Worm (Caenorhabditis elegans) whole organism, midembryonic: ENCODE data around the gene F53A9.6.

Experiments used
- T22C8.4 ChIP-seq: fragments of 200-800 bp; sonication (Bioruptor generic); IDR thresholded peaks from 2 replicates; pipeline ENCODE4 v1.3.6; 2022; ENCODE audit warnings: missing genetic modification characterization, missing compliant biosample characterization
- cog-1 ChIP-seq: sonication (generic microtip); optimal IDR thresholded peaks from 2 replicates; lab custom pipeline; 2016; ENCODE audit warnings: missing genetic modification characterization, missing compliant biosample characterization
- flt-1 ChIP-seq: fragments of 200-800 bp; sonication (Bioruptor generic); IDR thresholded peaks from 2 replicates; pipeline ENCODE4 v1.3.6; 2022; ENCODE audit warnings: missing genetic modification characterization, missing compliant biosample characterization
- klf-2 ChIP-seq: fragments of 200-800 bp; sonication (Bioruptor generic); conservative IDR thresholded peaks from 2 replicates; pipeline ENCODE4 v1.3.6; 2022; ENCODE audit warnings: missing genetic modification reagents, missing genetic modification characterization, missing compliant biosample characterization
- med-1 ChIP-seq: sonication (generic microtip); optimal IDR thresholded peaks from 2 replicates; lab custom pipeline; 2017; ENCODE audit warnings: missing genetic modification characterization, mild to moderate bottlenecking, missing compliant biosample characterization, antibody characterized with exemption, missing genetic modification reagents; ENCODE audit not compliant: insufficient read depth
- ref-1 ChIP-seq: fragments of 200-800 bp; sonication (Bioruptor generic); conservative IDR thresholded peaks from 2 replicates; pipeline ENCODE4 v1.3.6; 2022; ENCODE audit warnings: missing genetic modification reagents, missing genetic modification characterization, missing compliant biosample characterization
- tab-1 ChIP-seq: fragments of 200-800 bp; sonication (Bioruptor generic); IDR thresholded peaks from 2 replicates; pipeline ENCODE4 v1.3.6; 2022; ENCODE audit warnings: missing genetic modification characterization, missing compliant biosample characterization
- ztf-23 ChIP-seq: fragments of 200-800 bp; sonication (Bioruptor generic); IDR thresholded peaks from 2 replicates; pipeline ENCODE4 v1.3.6; 2022; ENCODE audit warnings: missing genetic modification reagents, missing genetic modification characterization, missing compliant biosample characterization
- ztf-29 ChIP-seq: fragments of 200-800 bp; sonication (Bioruptor generic); IDR thresholded peaks from 2 replicates; pipeline ENCODE4 v1.3.6; 2022; ENCODE audit warnings: missing genetic modification reagents, missing genetic modification characterization, missing compliant biosample characterization

Gene F53A9.6

DNA sequence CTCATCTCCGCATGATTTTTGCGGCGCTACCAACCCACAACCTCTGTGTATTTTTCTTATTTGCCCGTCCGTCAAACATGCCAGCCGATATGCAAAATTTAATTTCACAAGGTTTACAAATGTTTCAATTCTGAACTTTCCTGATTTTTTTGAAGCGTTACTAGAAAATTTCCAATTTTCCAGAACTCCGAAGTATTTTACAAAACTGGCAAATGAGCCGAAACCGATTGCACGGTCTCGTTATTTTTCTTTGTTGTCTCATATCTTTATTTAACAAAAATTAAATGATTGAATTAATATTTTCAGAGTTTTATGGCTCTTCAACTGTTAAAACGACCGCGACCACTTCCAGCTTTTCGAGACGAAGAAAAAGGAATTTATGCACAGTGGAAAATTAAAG, 5.6 kb downstream of the F53A9.6 start, which contains the start of gene F53A9.3:
F53A9.3 (plus strand) TSS at position 301 of the 400 bp plus-strand sequence.
- no peak for TF ChIP-seq med-1 (GFP tag; lab: Kevin White, UChicago)
- no peak for TF ChIP-seq flt-1 (GFP tag; lab: Robert Waterston, UW)
- TF ChIP-seq cog-1 (tag; lab: Kevin White, UChicago): no peak
- TF ChIP-seq T22C8.4: no peak
- no peak for TF ChIP-seq ztf-29 (GFP tag; lab: Robert Waterston, UW)
- TF ChIP-seq tab-1 (GFP tag; lab: Robert Waterston, UW): no peak
- TF ChIP-seq ref-1: no peak
- TF ChIP-seq ztf-23 (GFP tag; lab: Robert Waterston, UW): no peak
- TF ChIP-seq klf-2 (GFP tag; lab: Robert Waterston, UW): no peak

DNA sequence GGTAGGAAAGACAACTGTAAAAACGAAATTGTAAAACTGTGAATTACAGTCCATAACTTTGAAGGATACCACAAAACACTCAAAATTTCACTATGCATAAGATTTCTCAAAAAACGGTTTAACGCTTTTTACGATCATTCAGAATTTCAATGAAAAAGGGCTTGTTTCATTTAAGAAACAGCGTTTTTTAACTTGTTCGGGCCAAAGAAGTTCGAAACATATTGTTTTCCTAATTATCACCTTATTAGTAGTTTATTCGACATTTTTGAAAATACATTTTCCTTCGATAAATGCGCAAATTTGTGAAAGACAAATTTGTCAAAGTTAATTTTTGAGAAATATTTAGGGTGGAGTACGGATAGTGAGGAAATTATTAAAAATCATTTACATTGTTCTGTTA, 8.8 kb downstream of the F53A9.6 start:
- TF ChIP-seq klf-2 (GFP tag; lab: Robert Waterston, UW) (no peak), ztf-29 (GFP tag; lab: Robert Waterston, UW) (no peak), tab-1 (GFP tag; lab: Robert Waterston, UW) (no peak), flt-1 (GFP tag; lab: Robert Waterston, UW) (no peak), med-1 (GFP tag; lab: Kevin White, UChicago) (no peak), T22C8.4 (no peak), ztf-23 (GFP tag; lab: Robert Waterston, UW) (no peak), cog-1 (tag; lab: Kevin White, UChicago) (no peak), ref-1 (no peak)

DNA sequence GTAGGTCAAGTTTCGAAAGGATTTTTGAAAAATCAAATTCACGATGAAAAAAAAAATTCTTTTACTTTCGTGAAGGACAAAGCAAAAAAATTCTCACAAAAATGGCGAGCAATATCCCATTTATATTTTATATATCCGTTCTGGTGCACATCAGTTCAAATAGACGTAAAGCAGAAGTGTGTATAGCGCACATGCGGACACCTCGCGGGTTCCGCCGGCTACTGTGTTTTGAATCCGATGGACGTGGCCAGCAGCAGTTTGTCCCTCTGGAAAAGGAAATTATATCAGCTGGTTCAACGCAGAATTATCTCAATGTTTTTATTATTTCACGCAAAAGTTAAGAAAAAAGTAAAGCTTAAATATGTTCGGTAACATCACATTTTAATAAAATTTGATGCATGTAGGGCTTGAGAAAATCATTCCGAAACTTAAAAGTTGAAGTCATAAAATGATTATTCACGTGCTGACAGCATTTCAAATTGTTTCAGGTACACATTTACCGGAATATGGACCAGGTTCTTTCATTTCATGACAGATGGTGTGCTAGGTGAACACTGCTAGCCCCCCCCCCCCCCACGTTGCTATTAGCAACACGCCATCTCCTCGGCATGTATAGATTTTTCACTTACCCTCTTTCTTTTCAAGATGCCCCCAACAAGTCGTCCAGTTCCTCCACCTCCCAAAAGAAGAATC, 9.8 kb downstream of the F53A9.6 start, which contains the start of gene jbts-14:
jbts-14 (plus strand) TSS at position 643 of the 693 bp plus-strand sequence.
- TF ChIP-seq tab-1 (GFP tag; lab: Robert Waterston, UW) (no peak), klf-2 (GFP tag; lab: Robert Waterston, UW) (no peak), cog-1 (tag; lab: Kevin White, UChicago) (no peak)

DNA sequence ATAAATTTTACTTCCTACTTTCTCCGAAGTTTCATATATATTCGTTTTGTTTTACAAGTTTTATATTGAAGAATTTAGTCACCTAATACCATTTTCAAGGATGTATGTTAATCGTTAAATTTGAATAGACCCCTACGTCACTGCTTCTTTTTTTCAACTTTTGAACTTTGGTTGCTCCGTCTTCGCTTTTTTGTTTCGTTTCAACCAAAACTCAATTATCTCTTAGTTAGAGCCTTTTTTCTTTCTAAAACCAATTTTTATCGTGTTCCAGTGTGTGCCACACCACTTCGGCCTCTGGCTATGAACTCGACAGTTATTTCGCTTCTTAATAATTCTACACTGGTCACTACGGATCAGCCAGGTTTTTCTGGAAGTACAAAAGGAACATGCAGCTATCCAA, 16.1 kb downstream of the F53A9.6 start, which contains the start of gene frpr-8:
frpr-8 (plus strand) TSS at position 301 of the 400 bp plus-strand sequence.
- TF ChIP-seq tab-1 (GFP tag; lab: Robert Waterston, UW) (no peak), ztf-23 (GFP tag; lab: Robert Waterston, UW) (no peak)

DNA sequence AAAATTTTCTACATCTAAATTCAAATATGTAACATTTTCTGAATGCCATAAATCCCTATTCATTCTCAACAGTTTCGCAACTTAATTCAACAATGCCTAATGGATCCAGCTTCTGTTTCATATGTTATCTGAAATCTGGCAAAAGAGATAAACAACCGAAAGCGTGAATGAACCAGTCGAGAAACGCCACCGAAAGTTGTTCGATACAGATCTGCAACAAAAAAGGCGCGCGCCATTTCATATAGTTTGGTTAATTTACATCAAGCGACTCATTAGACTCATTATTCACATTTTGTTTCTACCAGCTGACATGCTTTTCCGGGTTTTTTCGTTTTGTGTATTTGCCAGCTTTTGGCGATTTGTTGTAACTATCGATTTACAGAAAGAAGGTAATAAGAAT, 32.0 kb downstream of the F53A9.6 start, which contains the start of gene K09E2.1:
K09E2.1 (plus strand) TSS at position 301 of the 400 bp plus-strand sequence.
- TF ChIP-seq med-1 (GFP tag; lab: Kevin White, UChicago) (no peak), ref-1 (no peak), ztf-29 (GFP tag; lab: Robert Waterston, UW) (no peak), tab-1 (GFP tag; lab: Robert Waterston, UW) (no peak), flt-1 (GFP tag; lab: Robert Waterston, UW) (no peak), ztf-23 (GFP tag; lab: Robert Waterston, UW) (no peak), cog-1 (tag; lab: Kevin White, UChicago) (no peak), klf-2 (GFP tag; lab: Robert Waterston, UW) (no peak), T22C8.4 (no peak)

DNA sequence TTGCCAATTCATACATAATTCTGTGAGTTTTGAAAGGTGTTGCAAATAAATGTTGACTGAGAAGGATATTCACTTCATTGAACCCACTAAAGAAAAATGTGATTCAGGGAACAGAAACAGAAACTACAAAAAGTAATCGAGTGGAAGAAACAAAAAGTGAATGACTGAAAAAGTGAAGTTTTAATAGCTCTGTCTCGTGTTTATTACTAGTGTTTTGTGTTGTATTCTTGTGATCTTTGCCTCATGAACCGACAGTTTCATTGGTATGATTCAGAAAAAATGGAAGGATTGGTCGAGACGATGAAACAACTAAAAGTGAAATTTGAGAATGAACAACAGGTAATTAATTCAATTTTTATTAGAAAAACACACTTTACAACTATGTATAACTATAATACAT, 35.7 kb downstream of the F53A9.6 start:
- no peak for TF ChIP-seq ref-1
- no peak for TF ChIP-seq T22C8.4
- TF ChIP-seq med-1 (GFP tag; lab: Kevin White, UChicago): no peak
- no peak for TF ChIP-seq cog-1 (tag; lab: Kevin White, UChicago)
- no peak for TF ChIP-seq flt-1 (GFP tag; lab: Robert Waterston, UW)
- no peak for TF ChIP-seq ztf-29 (GFP tag; lab: Robert Waterston, UW)
- TF ChIP-seq ztf-23 (GFP tag; lab: Robert Waterston, UW): no peak
- TF ChIP-seq tab-1 (GFP tag; lab: Robert Waterston, UW): no peak
- no peak for TF ChIP-seq klf-2 (GFP tag; lab: Robert Waterston, UW)

ce11 chrX:8677320-8677719, 36.3 kb downstream of the F53A9.6 start:
- TF ChIP-seq med-1 (GFP tag; lab: Kevin White, UChicago): no peak
- no peak for TF ChIP-seq cog-1 (tag; lab: Kevin White, UChicago)
- TF ChIP-seq tab-1 (GFP tag; lab: Robert Waterston, UW): no peak
- no peak for TF ChIP-seq klf-2 (GFP tag; lab: Robert Waterston, UW)
- no peak for TF ChIP-seq ztf-23 (GFP tag; lab: Robert Waterston, UW)
- no peak for TF ChIP-seq flt-1 (GFP tag; lab: Robert Waterston, UW)
- no peak for TF ChIP-seq ref-1
- no peak for TF ChIP-seq T22C8.4
- TF ChIP-seq ztf-29 (GFP tag; lab: Robert Waterston, UW): no peak

DNA sequence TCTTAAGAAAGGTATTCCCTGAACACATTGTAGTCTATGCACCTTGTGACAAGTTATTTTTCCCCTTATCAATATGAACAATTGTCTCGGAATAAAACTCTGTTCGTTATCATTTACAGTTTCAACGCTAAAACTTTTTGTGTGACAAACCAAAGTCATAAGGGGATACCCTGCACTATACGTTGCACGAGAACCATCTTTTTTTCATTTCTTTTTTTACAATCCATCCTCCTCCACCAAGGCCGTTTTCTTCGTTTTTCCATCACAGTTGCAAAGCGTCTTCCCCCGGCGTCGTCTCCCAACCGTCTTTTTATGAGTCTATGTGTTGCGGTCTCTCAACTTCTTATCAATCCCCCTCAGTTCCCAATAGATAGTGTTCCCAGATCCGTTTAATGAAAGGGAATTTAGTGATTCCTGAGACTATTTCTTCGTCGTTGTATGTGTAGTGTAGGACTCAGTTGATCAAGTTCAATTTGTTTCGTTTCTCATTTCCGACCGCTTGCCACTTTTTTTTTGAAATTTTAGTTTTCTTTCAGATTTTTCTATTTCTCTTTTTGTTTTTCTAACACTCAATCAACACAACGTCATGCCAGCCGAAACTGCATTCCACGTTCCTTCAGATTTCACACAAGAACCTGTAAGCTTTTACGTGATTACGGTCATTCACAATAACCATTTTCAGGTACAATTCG, 37.4 kb downstream of the F53A9.6 start:
- TF ChIP-seq flt-1 (GFP tag; lab: Robert Waterston, UW) (no peak), ztf-23 (GFP tag; lab: Robert Waterston, UW) (no peak), cog-1 (tag; lab: Kevin White, UChicago) (no peak), T22C8.4 (no peak), ztf-29 (GFP tag; lab: Robert Waterston, UW) (no peak), ref-1 (no peak), med-1 (GFP tag; lab: Kevin White, UChicago) (no peak), klf-2 (GFP tag; lab: Robert Waterston, UW) (no peak), tab-1 (GFP tag; lab: Robert Waterston, UW) (no peak)

DNA sequence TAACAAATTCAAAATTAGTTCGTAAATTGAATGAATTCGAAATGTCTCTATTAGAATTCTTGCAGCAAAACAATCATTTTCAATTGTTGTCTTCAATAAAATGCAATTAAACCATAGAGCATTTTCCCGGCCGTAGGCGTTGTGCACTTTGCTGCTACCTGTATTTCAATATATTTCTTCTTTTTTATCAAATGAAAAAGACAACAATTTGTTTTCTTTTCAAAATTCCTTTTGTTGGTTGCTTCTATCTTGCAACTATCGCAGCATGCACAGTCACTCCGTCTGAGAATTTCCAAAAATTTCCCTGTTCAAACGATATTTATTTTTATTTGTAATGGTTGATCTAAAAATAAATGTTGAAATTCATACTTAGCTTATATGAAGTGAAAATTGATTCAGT, 38.5 kb downstream of the F53A9.6 start:
- TF ChIP-seq flt-1 (GFP tag; lab: Robert Waterston, UW) (no peak), tab-1 (GFP tag; lab: Robert Waterston, UW) (no peak), klf-2 (GFP tag; lab: Robert Waterston, UW) (no peak), ztf-29 (GFP tag; lab: Robert Waterston, UW) (no peak), ztf-23 (GFP tag; lab: Robert Waterston, UW) (no peak), cog-1 (tag; lab: Kevin White, UChicago) (no peak), ref-1 (no peak), med-1 (GFP tag; lab: Kevin White, UChicago) (no peak), T22C8.4 (no peak)
